Worm (Caenorhabditis elegans): ENCODE data around the gene F56D1.1.

F56D1.1 gene

DNA sequence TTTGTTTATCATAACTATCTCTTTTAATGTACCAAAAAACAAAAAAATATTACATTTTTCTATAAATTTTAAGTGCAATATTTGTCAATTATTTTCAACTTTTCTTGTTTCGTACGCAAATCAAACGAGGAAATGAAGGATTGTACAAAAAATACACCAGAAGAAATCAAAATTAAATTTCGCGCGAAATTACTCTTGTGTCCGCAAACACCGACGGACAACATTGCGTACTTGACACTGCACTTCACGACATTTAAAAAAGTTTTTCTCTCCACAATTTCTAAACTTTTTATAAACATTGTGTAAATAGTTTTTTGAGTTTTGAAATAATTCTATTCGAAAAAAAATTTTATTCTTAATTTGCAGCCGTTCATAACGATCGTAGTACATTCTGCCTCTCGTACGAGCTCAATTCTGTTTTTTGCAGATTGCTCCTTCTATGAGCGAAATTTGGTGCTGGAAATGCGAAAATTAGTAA is 4.4 kb upstream of the F56D1.1 start, which contains the start of gene mrps-16 (continued):
- no peak for TF ChIP-seq sea-2 (GFP tag; IDR thresholded peaks at IDR 0.05)
- TF ChIP-seq F33H1.4 (GFP tag; IDR thresholded peaks at IDR 0.05), result peak; percentile 42
- peak; percentile 30 for TF ChIP-seq snpc-1.3 (tag; optimal IDR thresholded peaks at IDR 0.05; ENCODE audit: insufficient read depth)
- TF ChIP-seq ztf-26 (tag; optimal IDR thresholded peaks at IDR 0.05), result no peak
- no peak for TF ChIP-seq B0035.1 (tag; optimal IDR thresholded peaks at IDR 0.05)
- TF ChIP-seq ZK185.1 (tag; optimal IDR thresholded peaks at IDR 0.05; ENCODE audit: poor library complexity, severe bottlenecking), result peak; percentile 54
- no peak for TF ChIP-seq ceh-27 (GFP tag; optimal IDR thresholded peaks at IDR 0.05)
- no peak for TF ChIP-seq B0019.2 (GFP tag; conservative IDR thresholded peaks at IDR 0.05)
- TF ChIP-seq hmg-1.2 (GFP tag; IDR thresholded peaks at IDR 0.05), result peak; percentile 31; the same call in 1 of the 2 replicates
- TF ChIP-seq dpff-1 (tag; optimal IDR thresholded peaks at IDR 0.05), result no peak
- no peak for TF ChIP-seq tbx-9 (tag; optimal IDR thresholded peaks at IDR 0.05; ENCODE audit: borderline replicate concordance)
- TF ChIP-seq aptf-2 (GFP tag; conservative IDR thresholded peaks at IDR 0.05), result no peak
- peak; percentile 23 for TF ChIP-seq lin-40 (tag; optimal IDR thresholded peaks at IDR 0.05)
- TF ChIP-seq Y53G8AR.9 (GFP tag; conservative IDR thresholded peaks at IDR 0.05), result no peak
- no peak for TF ChIP-seq ceh-40 (GFP tag; IDR thresholded peaks at IDR 0.05)
- no peak for TF ChIP-seq hmg-20 (GFP tag; IDR thresholded peaks at IDR 0.05)
- no peak for TF ChIP-seq rpc-1 (optimal IDR thresholded peaks at IDR 0.05)
- TF ChIP-seq rpc-1 (tag; optimal IDR thresholded peaks at IDR 0.05), result no peak
- no peak for TF ChIP-seq nhr-120 (GFP tag; IDR thresholded peaks at IDR 0.05)
- TF ChIP-seq ztf-25 (GFP tag; IDR thresholded peaks at IDR 0.05), result no peak
- no peak for TF ChIP-seq cebp-1 (GFP tag; IDR thresholded peaks at IDR 0.05)
- peak; percentile 28 for TF ChIP-seq cebp-1 (tag; optimal IDR thresholded peaks at IDR 0.05)
- TF ChIP-seq F37B4.10 (GFP tag; IDR thresholded peaks at IDR 0.05), result no peak
- no peak for TF ChIP-seq somi-1 (GFP tag; optimal IDR thresholded peaks at IDR 0.05)
- TF ChIP-seq rcor-1 (GFP tag; IDR thresholded peaks at IDR 0.05), result no peak
- no peak for TF ChIP-seq fkh-3 (tag; optimal IDR thresholded peaks at IDR 0.05)
- TF ChIP-seq lin-54 (GFP tag; optimal IDR thresholded peaks at IDR 0.05), result peak; percentile 87
- no peak for TF ChIP-seq Y56A3A.18 (GFP tag; IDR thresholded peaks at IDR 0.05)
- TF ChIP-seq aptf-3 (GFP tag; IDR thresholded peaks at IDR 0.05), result no peak
- no peak for TF ChIP-seq B0336.3 (GFP tag; IDR thresholded peaks at IDR 0.05)
- TF ChIP-seq pha-4 (tag; optimal IDR thresholded peaks at IDR 0.05), result no peak
- TF ChIP-seq xnd-1 (tag; optimal IDR thresholded peaks at IDR 0.05), result peak; percentile 18
- no peak for TF ChIP-seq F22D6.2 (tag; optimal IDR thresholded peaks at IDR 0.05)
- no peak for TF ChIP-seq unc-130 (GFP tag; optimal IDR thresholded peaks at IDR 0.05)

- TF ChIP-seq attf-6 (GFP tag; IDR thresholded peaks at IDR 0.05), result no peak
- no peak for TF ChIP-seq egl-44 (GFP tag; IDR thresholded peaks at IDR 0.05)
- no peak for TF ChIP-seq F23B12.7 (tag; optimal IDR thresholded peaks at IDR 0.05; ENCODE audit: insufficient read depth)
- TF ChIP-seq sdz-38 (tag; optimal IDR thresholded peaks at IDR 0.05), result no peak
- TF ChIP-seq ceh-79 (tag; optimal IDR thresholded peaks at IDR 0.05), result no peak
- TF ChIP-seq F49E8.2 (tag; optimal IDR thresholded peaks at IDR 0.05; ENCODE audit: insufficient read depth), result no peak
- TF ChIP-seq F55B11.4 (tag; optimal IDR thresholded peaks at IDR 0.05; ENCODE audit: borderline replicate concordance, insufficient read depth), result no peak
- TF ChIP-seq madf-6 (GFP tag; IDR thresholded peaks at IDR 0.05), result no peak
- no peak for TF ChIP-seq ztf-3 (GFP tag; optimal IDR thresholded peaks at IDR 0.05)
- TF ChIP-seq nhr-179 (tag; optimal IDR thresholded peaks at IDR 0.05), result no peak
- TF ChIP-seq lir-1 (GFP tag; conservative IDR thresholded peaks at IDR 0.05), result no peak
- no peak for TF ChIP-seq ZK185.1 (tag; optimal IDR thresholded peaks at IDR 0.05; ENCODE audit: poor library complexity, severe bottlenecking)
- no peak for TF ChIP-seq Y53G8AR.9 (GFP tag; conservative IDR thresholded peaks at IDR 0.05)
- no peak for TF ChIP-seq Y67H2A.10 (GFP tag; conservative IDR thresholded peaks at IDR 0.05)
- no peak for TF ChIP-seq B0019.2 (GFP tag; conservative IDR thresholded peaks at IDR 0.05)
- no peak for TF ChIP-seq T26A5.8 (tag; optimal IDR thresholded peaks at IDR 0.05)
- TF ChIP-seq mxl-1 (tag; optimal IDR thresholded peaks at IDR 0.05), result no peak
Measured at ce11 chrII:5474946-5475345, 3.5 kb upstream of the F56D1.1 start, which contains the start of gene ilcr-2. Gene ilcr-2 (plus strand): TSS chrII:5475246.
